Worm (Caenorhabditis elegans) whole organism, late embryonic: ENCODE measurements around the gene F39H12.3.

Experiments used
- C38D4.7 ChIP-seq: fragments of 200-800 bp; sonication (Bioruptor generic); optimal IDR thresholded peaks from 2 replicates; lab custom pipeline; 2018; ENCODE audit warnings: mild to moderate bottlenecking, missing genetic modification characterization, moderate library complexity, missing compliant biosample characterization
- K02D7.2 ChIP-seq: sonication (generic microtip); optimal IDR thresholded peaks from 2 replicates; lab custom pipeline; 2017; ENCODE audit warnings: mild to moderate bottlenecking, missing genetic modification characterization, missing compliant biosample characterization
- T23F11.4 ChIP-seq: fragments of 200-800 bp; sonication (Bioruptor generic); optimal IDR thresholded peaks from 2 replicates; lab custom pipeline; 2018; ENCODE audit warnings: mild to moderate bottlenecking, missing genetic modification characterization, missing compliant biosample characterization
- ahr-1 ChIP-seq: sonication (generic microtip); optimal IDR thresholded peaks from 2 replicates; lab custom pipeline; 2016; ENCODE audit warnings: missing genetic modification characterization, missing compliant biosample characterization
- ama-1 ChIP-seq: fragments of 150-350 bp; optimal IDR thresholded peaks from 2 replicates; lab custom pipeline; 2014
- ceh-18 ChIP-seq: sonication (generic microtip); optimal IDR thresholded peaks from 2 replicates; lab custom pipeline; 2016; ENCODE audit warnings: missing genetic modification characterization, missing compliant biosample characterization
- ceh-19 ChIP-seq: fragments of 200-800 bp; sonication (Bioruptor generic); optimal IDR thresholded peaks from 2 replicates; lab custom pipeline; 2018; ENCODE audit warnings: mild to moderate bottlenecking, missing genetic modification characterization, missing compliant biosample characterization
- ceh-2 ChIP-seq: sonication (generic microtip); optimal IDR thresholded peaks from 2 replicates; lab custom pipeline; 2016; ENCODE audit warnings: missing genotype, missing genetic modification characterization, missing compliant biosample characterization
- ceh-31 ChIP-seq: sonication (generic microtip); optimal IDR thresholded peaks from 2 replicates; lab custom pipeline; 2016; ENCODE audit warnings: missing genetic modification characterization, missing compliant biosample characterization
- ceh-34 ChIP-seq: sonication (generic microtip); optimal IDR thresholded peaks from 2 replicates; lab custom pipeline; 2016; ENCODE audit warnings: mild to moderate bottlenecking, missing genetic modification characterization, missing compliant biosample characterization
- ceh-45 ChIP-seq: fragments of 200-800 bp; sonication (Bioruptor generic); IDR thresholded peaks from 2 replicates; pipeline ENCODE4 v1.3.6; 2022; ENCODE audit warnings: missing genetic modification reagents, missing genetic modification characterization, missing compliant biosample characterization
- ceh-48 ChIP-seq: sonication (generic microtip); optimal IDR thresholded peaks from 2 replicates; lab custom pipeline; 2016; ENCODE audit warnings: missing genetic modification characterization, inconsistent platforms, missing compliant biosample characterization
- che-1 ChIP-seq: sonication (generic microtip); optimal IDR thresholded peaks from 2 replicates; lab custom pipeline; 2016; ENCODE audit warnings: mild to moderate bottlenecking, missing genetic modification characterization, missing compliant biosample characterization
- dmd-4 ChIP-seq: sonication (generic microtip); optimal IDR thresholded peaks from 2 replicates; lab custom pipeline; 2016; ENCODE audit warnings: borderline replicate concordance, missing genetic modification characterization, missing compliant biosample characterization
- dve-1 ChIP-seq: sonication (generic microtip); optimal IDR thresholded peaks from 2 replicates; lab custom pipeline; 2017; ENCODE audit warnings: antibody characterized with exemption, mild to moderate bottlenecking, missing genetic modification characterization, missing compliant biosample characterization
- ets-4 ChIP-seq: sonication (generic microtip); optimal IDR thresholded peaks from 2 replicates; lab custom pipeline; 2016; ENCODE audit warnings: missing genetic modification characterization, missing compliant biosample characterization
- eyg-1 ChIP-seq: sonication (generic microtip); optimal IDR thresholded peaks from 2 replicates; lab custom pipeline; 2016; ENCODE audit warnings: missing genotype, missing genetic modification characterization, missing compliant biosample characterization
- fkh-10 ChIP-seq: fragments of 150-350 bp; optimal IDR thresholded peaks from 2 replicates; lab custom pipeline; 2014; ENCODE audit warnings: missing biosample characterization, missing genetic modification reagents, missing genetic modification characterization
- hlh-13 ChIP-seq: fragments of 200-800 bp; sonication (Bioruptor generic); optimal IDR thresholded peaks from 2 replicates; lab custom pipeline; 2018; ENCODE audit warnings: mild to moderate bottlenecking, missing genetic modification characterization, missing compliant biosample characterization
- hlh-30 ChIP-seq: sonication (generic microtip); optimal IDR thresholded peaks from 2 replicates; lab custom pipeline; 2017; ENCODE audit warnings: antibody characterized with exemption, missing genetic modification characterization, missing compliant biosample characterization; ENCODE audit not compliant: insufficient read depth
- hlh-6 ChIP-seq: sonication (generic microtip); optimal IDR thresholded peaks from 2 replicates; lab custom pipeline; 2016; ENCODE audit warnings: missing genotype, missing genetic modification characterization, missing compliant biosample characterization
- hlh-8 ChIP-seq: sonication (generic microtip); optimal IDR thresholded peaks from 2 replicates; lab custom pipeline; 2016; ENCODE audit warnings: missing genotype, missing genetic modification characterization, missing compliant biosample characterization
- pha-4 ChIP-seq: fragments of 150-350 bp; optimal IDR thresholded peaks from 2 replicates; lab custom pipeline; 2018; ENCODE audit warnings: missing biosample characterization, missing genetic modification reagents, missing genetic modification characterization
- pqm-1 ChIP-seq: sonication (generic microtip); optimal IDR thresholded peaks from 2 replicates; lab custom pipeline; 2016; ENCODE audit warnings: missing genetic modification characterization, missing compliant biosample characterization
- pros-1 ChIP-seq: fragments of 150-350 bp; optimal IDR thresholded peaks from 2 replicates; lab custom pipeline; 2014; ENCODE audit warnings: missing biosample characterization, missing genetic modification reagents, missing genetic modification characterization
- ref-2 ChIP-seq: sonication (generic microtip); optimal IDR thresholded peaks from 2 replicates; lab custom pipeline; 2016; ENCODE audit warnings: missing genetic modification characterization, missing compliant biosample characterization
- sdc-2 ChIP-seq: sonication (generic microtip); optimal IDR thresholded peaks from 2 replicates; lab custom pipeline; 2016; ENCODE audit warnings: missing genotype, missing genetic modification characterization, missing compliant biosample characterization
- sox-4 ChIP-seq: sonication (generic microtip); optimal IDR thresholded peaks from 2 replicates; lab custom pipeline; 2017; ENCODE audit warnings: mild to moderate bottlenecking, missing genetic modification characterization, inconsistent platforms, missing compliant biosample characterization
- unc-3 ChIP-seq, 2 experiments: fragments of 200-800 bp in 1 of 2; sonication (Bioruptor generic) in 1 of 2; sonication (generic microtip) in 1 of 2; conservative IDR thresholded peaks in 1 of 2; optimal IDR thresholded peaks in 1 of 2; 2 replicates each; pipeline versions ENCODE4 v1.3.6 to Lab custom; 2016 to 2022; ENCODE audit warnings: missing compliant biosample characterization in 2 of 2, missing genetic modification characterization in 2 of 2, missing genetic modification reagents in 1 of 2
- unc-42 ChIP-seq: sonication (generic microtip); optimal IDR thresholded peaks from 2 replicates; lab custom pipeline; 2016; ENCODE audit warnings: missing genotype, missing genetic modification characterization, missing compliant biosample characterization
- ztf-16 ChIP-seq: sonication (generic microtip); optimal IDR thresholded peaks from 2 replicates; lab custom pipeline; 2017; ENCODE audit warnings: missing genetic modification characterization, missing compliant biosample characterization

The F39H12.3 gene

DNA sequence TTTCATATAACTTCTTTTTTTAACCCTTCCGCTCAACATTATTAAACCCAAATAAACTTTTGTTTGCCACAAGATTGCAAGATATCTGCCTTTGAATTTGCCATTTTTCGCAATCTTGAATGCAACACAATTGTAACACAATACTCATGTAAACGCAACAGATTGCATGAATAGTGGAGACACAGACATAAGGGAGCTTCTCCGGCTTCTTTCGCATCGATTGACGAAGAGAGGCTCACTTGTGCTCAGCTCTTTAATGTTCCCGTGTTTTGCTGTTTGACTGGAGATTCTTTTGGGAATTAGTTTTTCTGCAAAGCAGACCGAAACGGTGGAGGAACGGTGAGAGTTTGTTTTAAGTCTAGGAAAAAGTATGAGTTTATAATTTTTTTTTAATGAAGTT is 18.1 kb upstream of the F39H12.3 start, which contains the start of gene F56F10.2:
Gene F56F10.2 (plus strand): TSS at position 215 of the 400 bp plus-strand sequence.
- TF ChIP-seq ceh-31 (tag; lab: Kevin White, UChicago) = peak; percentile 11
- peak; percentile 58 for TF ChIP-seq unc-42 (tag; lab: Kevin White, UChicago)
- no peak for TF ChIP-seq ztf-16 (tag; lab: Kevin White, UChicago)
- no peak for TF ChIP-seq ama-1 (lab: Kevin White, UChicago)
- peak; percentile 85 for TF ChIP-seq ceh-34 (tag; lab: Kevin White, UChicago)
- peak; percentile 21 for TF ChIP-seq ceh-19 (GFP tag; lab: Kevin White, UChicago)
- peak; percentile 58 for TF ChIP-seq ceh-48 (tag; lab: Kevin White, UChicago)
- TF ChIP-seq sox-4 (tag; lab: Kevin White, UChicago) = no peak

DNA sequence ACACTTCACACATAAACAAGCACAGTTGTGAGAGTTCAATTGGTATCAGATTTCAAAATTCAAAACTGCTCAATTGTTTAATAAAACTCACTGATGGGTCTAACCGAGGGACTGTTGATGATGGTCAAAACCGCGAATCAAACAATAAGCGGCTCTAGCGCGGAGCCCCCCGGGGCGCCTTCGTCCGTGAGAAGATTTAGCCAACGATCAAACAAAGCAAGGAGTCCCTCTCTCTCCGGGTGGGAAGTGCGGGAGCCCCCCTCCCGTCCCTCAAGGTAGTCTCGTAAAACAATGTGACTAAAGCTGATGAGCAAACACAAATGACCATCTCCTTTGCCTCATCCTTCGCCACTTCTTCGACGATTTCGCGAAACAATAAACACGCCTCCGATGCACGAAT is 16.4 kb upstream of the F39H12.3 start:
- TF ChIP-seq fkh-10 (GFP tag; lab: Kevin White, UChicago) (no peak), dve-1 (tag; lab: Kevin White, UChicago) (no peak), ref-2 (tag; lab: Kevin White, UChicago) (peak; percentile 32), ahr-1 (tag; lab: Kevin White, UChicago) (no peak), dmd-4 (tag; lab: Kevin White, UChicago) (no peak), hlh-13 (GFP tag; lab: Kevin White, UChicago) (no peak), pha-4 (tag; lab: Kevin White, UChicago) (no peak), che-1 (tag; lab: Kevin White, UChicago) (no peak), ceh-2 (tag; lab: Kevin White, UChicago) (peak; percentile 14), ceh-18 (tag; lab: Kevin White, UChicago) (no peak), eyg-1 (tag; lab: Kevin White, UChicago) (no peak), hlh-6 (tag; lab: Kevin White, UChicago) (no peak), ceh-34 (tag; lab: Kevin White, UChicago) (peak; percentile 55), C38D4.7 (GFP tag; lab: Kevin White, UChicago) (no peak), T23F11.4 (GFP tag; lab: Kevin White, UChicago) (no peak), hlh-30 (tag; lab: Kevin White, UChicago) (no peak)

DNA sequence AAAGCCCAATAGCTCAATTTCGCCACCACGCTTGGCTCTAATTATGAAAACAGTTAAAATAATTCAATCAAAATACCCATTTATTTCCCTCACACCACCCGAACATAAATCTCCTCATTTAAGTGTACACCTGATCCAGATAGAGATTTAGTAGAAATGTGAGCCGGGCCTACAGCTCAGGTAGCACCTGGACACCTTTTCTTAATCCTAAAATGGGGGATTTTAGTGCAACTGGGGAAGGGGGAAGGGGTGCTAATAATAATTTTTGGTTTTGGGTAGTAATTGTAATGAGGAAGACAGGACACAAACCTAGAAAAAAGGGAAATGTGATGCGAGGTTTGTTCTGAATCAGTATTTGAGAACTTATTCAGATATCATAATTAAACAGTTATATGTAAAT is 12.3 kb upstream of the F39H12.3 start:
- TF ChIP-seq unc-42 (tag; lab: Kevin White, UChicago) (no peak), ceh-45 (no peak), hlh-8 (tag; lab: Kevin White, UChicago) (no peak), unc-3 (GFP tag; conservative IDR thresholded peaks at IDR 0.05; lab: Robert Waterston, UW) (no peak), unc-3 (tag; optimal IDR thresholded peaks at IDR 0.05; lab: Kevin White, UChicago) (no peak)
- TF ChIP-seq, all 69 proteins: peak for 0

DNA sequence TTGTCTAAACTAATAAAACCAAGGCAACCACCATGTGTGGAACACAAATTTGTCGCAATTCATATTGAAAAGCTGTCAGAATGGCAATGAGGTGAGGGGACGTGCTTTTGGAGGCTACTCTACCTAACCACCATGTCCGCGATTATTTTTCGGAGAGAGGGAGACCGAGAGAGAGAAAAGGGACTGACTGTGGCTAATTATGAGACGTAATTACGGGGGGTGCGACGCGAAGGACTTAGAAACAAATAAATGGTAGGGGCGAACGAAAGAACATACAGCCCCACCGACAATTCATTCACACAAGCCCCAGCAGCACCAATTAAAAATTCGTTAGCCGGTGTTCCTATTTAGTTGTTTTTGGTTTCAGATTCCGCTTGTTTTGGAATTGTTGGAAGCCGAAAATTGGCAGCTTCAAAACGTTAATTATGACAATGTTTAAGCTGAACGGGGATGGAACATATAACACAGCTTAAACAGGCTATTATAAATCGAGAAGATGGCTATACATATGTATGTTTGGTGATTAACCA is 11.5 kb upstream of the F39H12.3 start:
- TF ChIP-seq ceh-31 (tag; lab: Kevin White, UChicago) = peak; percentile 84
- TF ChIP-seq ama-1 (lab: Kevin White, UChicago) = no peak
- TF ChIP-seq sdc-2 (tag; lab: Kevin White, UChicago) = peak; percentile 42
- TF ChIP-seq dve-1 (tag; lab: Kevin White, UChicago) = no peak

DNA sequence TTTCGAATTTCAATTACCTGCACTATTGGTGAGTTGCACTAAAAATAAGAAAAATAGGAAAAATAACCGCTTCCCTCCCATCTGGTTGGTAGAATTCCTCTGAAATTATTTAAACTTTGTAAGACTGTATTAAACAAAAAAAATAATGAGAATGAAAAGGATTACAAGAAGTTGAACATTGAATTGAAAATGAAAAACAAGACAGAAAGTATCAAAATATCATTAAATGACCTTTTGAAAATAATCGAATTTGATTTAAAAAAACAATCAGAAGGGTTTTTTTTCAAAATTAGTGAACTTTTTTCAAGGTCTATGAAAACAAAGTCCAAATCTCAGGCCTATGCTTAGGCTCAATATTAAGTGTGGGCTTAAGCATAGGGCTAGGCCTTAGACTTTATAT is 10.1 kb upstream of the F39H12.3 start, which contains the start of gene igcm-1:
Gene igcm-1 (minus strand): TSS at position 101 of the 400 bp plus-strand sequence.
- no peak for TF ChIP-seq K02D7.2 (tag; lab: Kevin White, UChicago)
- no peak for TF ChIP-seq ref-2 (tag; lab: Kevin White, UChicago)
- no peak for TF ChIP-seq eyg-1 (tag; lab: Kevin White, UChicago)
- TF ChIP-seq sox-4 (tag; lab: Kevin White, UChicago) = no peak
- TF ChIP-seq ets-4 (tag; lab: Kevin White, UChicago) = no peak
- TF ChIP-seq pqm-1 (tag; lab: Kevin White, UChicago) = no peak
- TF ChIP-seq ceh-48 (tag; lab: Kevin White, UChicago) = no peak
- no peak for TF ChIP-seq hlh-8 (tag; lab: Kevin White, UChicago)
- TF ChIP-seq pros-1 (tag; lab: Kevin White, UChicago) = no peak
